Worm (Caenorhabditis elegans): ENCODE measurements around the gene T24C4.2.

- TF ChIP-seq dao-5 (tag; optimal IDR thresholded peaks at IDR 0.05): no peak
- TF ChIP-seq him-1 (tag; optimal IDR thresholded peaks at IDR 0.05): no peak
- TF ChIP-seq W03F9.2 (tag; optimal IDR thresholded peaks at IDR 0.05): no peak
Observed at ce11 chrIII:907311-907710, 37.5 kb upstream of the T24C4.2 start, which contains the start of gene F23H11.4.

Measured in whole organism, L4/young adult.